Worm (Caenorhabditis elegans) whole organism, L2 larva: ENCODE results near the gene clc-6.

Experiments
- C34F6.9 ChIP-seq: fragments of 150-350 bp; optimal IDR thresholded peaks from 2 replicates; lab custom pipeline; 2014; ENCODE audit warnings: missing biosample characterization, missing genetic modification characterization
- ama-1 ChIP-seq: fragments of 150-350 bp; optimal IDR thresholded peaks from 2 replicates; lab custom pipeline; 2018; ENCODE audit warnings: inconsistent platforms
- elt-1 ChIP-seq: fragments of 150-350 bp; optimal IDR thresholded peaks from 2 replicates; lab custom pipeline; 2014; ENCODE audit warnings: missing biosample characterization, missing genetic modification characterization
- lin-13 ChIP-seq: fragments of 150-350 bp; optimal IDR thresholded peaks from 2 replicates; lab custom pipeline; 2014; ENCODE audit warnings: missing biosample characterization, missing genetic modification reagents, missing genetic modification characterization
- lsy-2 ChIP-seq, 2 experiments: fragments of 150-350 bp in 1 of 2; sonication (generic microtip) in 1 of 2; optimal IDR thresholded peaks; 2 replicates each; lab custom pipeline; 2014 to 2017; ENCODE audit warnings: missing biosample characterization in 2 of 2, missing genetic modification characterization in 2 of 2
- mdl-1 ChIP-seq, 2 experiments: fragments of 150-350 bp in 1 of 2; sonication (generic microtip) in 1 of 2; optimal IDR thresholded peaks; 2 replicates each; lab custom pipeline; 2017; ENCODE audit warnings: missing biosample characterization in 2 of 2, missing genetic modification characterization in 2 of 2
- nhr-12 ChIP-seq: fragments of 150-350 bp; optimal IDR thresholded peaks from 2 replicates; lab custom pipeline; 2014; ENCODE audit warnings: missing biosample characterization, missing genetic modification characterization
- nhr-21 ChIP-seq: fragments of 150-350 bp; optimal IDR thresholded peaks from 2 replicates; lab custom pipeline; 2014; ENCODE audit warnings: missing biosample characterization, missing genetic modification characterization
- nhr-6 ChIP-seq: fragments of 150-350 bp; optimal IDR thresholded peaks from 2 replicates; lab custom pipeline; 2014; ENCODE audit warnings: missing biosample characterization, missing genetic modification characterization
- unc-39 ChIP-seq: fragments of 150-350 bp; optimal IDR thresholded peaks from 2 replicates; lab custom pipeline; 2014; ENCODE audit warnings: missing biosample characterization, missing genetic modification characterization
- unc-62 ChIP-seq: fragments of 150-350 bp; optimal IDR thresholded peaks from 2 replicates; lab custom pipeline; 2014; ENCODE audit warnings: missing biosample characterization, missing genetic modification reagents, missing genetic modification characterization

ce11 chrV:11147780-11148144, 48.2 kb downstream of the clc-6 start:
- TF ChIP-seq unc-39 (tag; lab: Kevin White, UChicago), result no peak
- no peak for TF ChIP-seq nhr-12 (tag; lab: Kevin White, UChicago)
- TF ChIP-seq mdl-1 (tag; optimal IDR thresholded peaks at IDR 0.05; lab: Kevin White, UChicago), result no peak
- TF ChIP-seq ama-1 (lab: Kevin White, UChicago), result no peak
- no peak for TF ChIP-seq nhr-6 (tag; lab: Kevin White, UChicago)
- no peak for TF ChIP-seq lsy-2 (tag; optimal IDR thresholded peaks at IDR 0.05; lab: Kevin White, UChicago)
- TF ChIP-seq nhr-21 (tag; lab: Kevin White, UChicago), result peak; percentile 84
- TF ChIP-seq unc-62, result no peak
- TF ChIP-seq elt-1 (tag; lab: Kevin White, UChicago), result no peak
- peak; percentile 14 for TF ChIP-seq lin-13
- TF ChIP-seq C34F6.9 (tag; lab: Kevin White, UChicago), result no peak
